Fruit fly (Drosophila melanogaster) whole organism, embryonic: Measurements from ENCODE around the gene CG42445.

Experiments
- Aef1 ChIP-seq: fragments of 200-800 bp; sonication (Bioruptor generic); IDR thresholded peaks from 3 replicates; pipeline ENCODE4 v1.3.6; 2022; ENCODE audit warnings: missing biosample characterization, missing genetic modification characterization
- B-H1 ChIP-seq: fragments of 200-800 bp; sonication (Bioruptor generic); IDR thresholded peaks from 3 replicates; pipeline ENCODE4 v1.3.6; 2022; ENCODE audit warnings: missing biosample characterization, missing genetic modification characterization
- Bgb ChIP-seq: fragments of 200-800 bp; sonication (Bioruptor generic); IDR thresholded peaks from 2 replicates; pipeline ENCODE4 v1.3.6; 2022; ENCODE audit warnings: missing biosample characterization, missing genetic modification characterization; ENCODE audit not compliant: partially characterized antibody
- CG13287 ChIP-seq: fragments of 200-800 bp; sonication (Bioruptor generic); IDR thresholded peaks from 2 replicates; pipeline ENCODE4 v1.3.6; 2022; ENCODE audit warnings: missing biosample characterization, missing genetic modification characterization; ENCODE audit not compliant: partially characterized antibody
- CG13624 ChIP-seq: fragments of 200-800 bp; sonication (Bioruptor generic); optimal IDR thresholded peaks from 2 replicates; lab custom pipeline; 2016; ENCODE audit warnings: missing biosample characterization, missing genetic modification characterization
- CG2120 ChIP-seq: fragments of 200-800 bp; sonication (Bioruptor generic); optimal IDR thresholded peaks from 3 replicates; lab custom pipeline; 2016; ENCODE audit warnings: missing biosample characterization, missing genetic modification characterization
- CG2129 ChIP-seq: fragments of 200-800 bp; sonication (Bioruptor generic); IDR thresholded peaks from 2 replicates; pipeline ENCODE4 v1.3.6; 2022; ENCODE audit warnings: missing biosample characterization, missing genetic modification characterization; ENCODE audit not compliant: partially characterized antibody
- CG2199 ChIP-seq: fragments of 200-800 bp; sonication (Bioruptor generic); IDR thresholded peaks from 3 replicates; pipeline ENCODE4 v1.3.6; 2022; ENCODE audit warnings: missing biosample characterization, missing genetic modification characterization
- CG32532 ChIP-seq: fragments of 200-800 bp; sonication (Bioruptor generic); IDR thresholded peaks from 2 replicates; pipeline ENCODE4 v1.3.6; 2022; ENCODE audit warnings: missing biosample characterization, missing genetic modification characterization
- CG32772 ChIP-seq: fragments of 200-800 bp; sonication (Bioruptor generic); IDR thresholded peaks from 2 replicates; pipeline ENCODE4 v1.3.6; 2022; ENCODE audit warnings: missing biosample characterization, missing genetic modification characterization
- CG4730 ChIP-seq: fragments of 200-800 bp; sonication (Bioruptor generic); IDR thresholded peaks from 2 replicates; pipeline ENCODE4 v1.3.6; 2022; ENCODE audit warnings: missing biosample characterization, missing genetic modification characterization
- CG6683 ChIP-seq: fragments of 200-800 bp; sonication (Bioruptor generic); optimal IDR thresholded peaks from 2 replicates; lab custom pipeline; 2017; ENCODE audit warnings: missing biosample characterization, mild to moderate bottlenecking, missing genetic modification characterization, missing genetic modification reagents
- CG6813 ChIP-seq: fragments of 200-800 bp; sonication (Bioruptor generic); optimal IDR thresholded peaks from 2 replicates; lab custom pipeline; 2017; ENCODE audit warnings: missing biosample characterization, missing genetic modification characterization, mild to moderate bottlenecking, moderate library complexity, missing genetic modification reagents
- CG6854 ChIP-seq: fragments of 200-800 bp; sonication (Bioruptor generic); optimal IDR thresholded peaks from 3 replicates; lab custom pipeline; 2017; ENCODE audit warnings: missing biosample characterization, mild to moderate bottlenecking, missing genetic modification characterization
- CG9609 ChIP-seq: fragments of 200-800 bp; sonication (Bioruptor generic); optimal IDR thresholded peaks from 3 replicates; lab custom pipeline; 2016; ENCODE audit warnings: missing biosample characterization, missing genetic modification characterization
- CG9817 ChIP-seq: fragments of 200-800 bp; sonication (Bioruptor generic); optimal IDR thresholded peaks from 2 replicates; lab custom pipeline; 2018; ENCODE audit warnings: missing biosample characterization, mild to moderate bottlenecking, missing genetic modification characterization, moderate library complexity
- CG9932 ChIP-seq: fragments of 200-800 bp; sonication (Bioruptor generic); IDR thresholded peaks from 2 replicates; pipeline ENCODE4 v1.3.6; 2022; ENCODE audit warnings: missing biosample characterization, missing genetic modification characterization
- Ets97D ChIP-seq: fragments of 200-800 bp; sonication (Bioruptor generic); optimal IDR thresholded peaks from 3 replicates; lab custom pipeline; 2016; ENCODE audit warnings: missing biosample characterization, missing genetic modification characterization
- Fer3 ChIP-seq: fragments of 200-800 bp; sonication (Bioruptor generic); optimal IDR thresholded peaks from 2 replicates; lab custom pipeline; 2018; ENCODE audit warnings: missing biosample characterization, mild to moderate bottlenecking, missing genetic modification characterization, moderate library complexity
- Gsc ChIP-seq: fragments of 200-800 bp; sonication (Bioruptor generic); IDR thresholded peaks from 2 replicates; pipeline ENCODE4 v1.3.6; 2022; ENCODE audit warnings: missing biosample characterization, missing genetic modification characterization
- HLH4C ChIP-seq: fragments of 200-800 bp; sonication (Bioruptor generic); IDR thresholded peaks from 3 replicates; pipeline ENCODE4 v1.3.6; 2022; ENCODE audit warnings: missing biosample characterization, missing genetic modification characterization; ENCODE audit not compliant: partially characterized antibody
- HmgD ChIP-seq: fragments of 200-800 bp; sonication (Bioruptor generic); optimal IDR thresholded peaks from 3 replicates; lab custom pipeline; 2016; ENCODE audit warnings: missing biosample characterization, missing genetic modification characterization
- Hmx ChIP-seq: fragments of 200-800 bp; sonication (Bioruptor generic); optimal IDR thresholded peaks from 2 replicates; lab custom pipeline; 2016; ENCODE audit warnings: missing biosample characterization, missing genetic modification characterization
- Lpt ChIP-seq: fragments of >200 bp; optimal IDR thresholded peaks from 2 replicates; lab custom pipeline; 2018; ENCODE audit warnings: missing biosample characterization, missing genetic modification characterization
- MESR4 ChIP-seq: fragments of 200-800 bp; sonication (Bioruptor generic); optimal IDR thresholded peaks from 2 replicates; lab custom pipeline; 2018; ENCODE audit warnings: missing biosample characterization, mild to moderate bottlenecking, missing genetic modification characterization, moderate library complexity
- NFAT ChIP-seq: fragments of 200-800 bp; sonication (Bioruptor generic); IDR thresholded peaks from 2 replicates; pipeline ENCODE4 v1.3.6; 2022; ENCODE audit warnings: missing biosample characterization, missing genetic modification characterization
- NfI ChIP-seq: fragments of 200-800 bp; sonication (Bioruptor generic); optimal IDR thresholded peaks from 3 replicates; lab custom pipeline; 2018; ENCODE audit warnings: missing biosample characterization, mild to moderate bottlenecking, missing genetic modification characterization, moderate library complexity
- PHDP ChIP-seq: fragments of 200-800 bp; sonication (Bioruptor generic); optimal IDR thresholded peaks from 3 replicates; lab custom pipeline; 2018; ENCODE audit warnings: missing biosample characterization, mild to moderate bottlenecking, missing genetic modification characterization, moderate library complexity
- Ptx1 ChIP-seq: fragments of 200-800 bp; sonication (Bioruptor generic); IDR thresholded peaks from 2 replicates; pipeline ENCODE4 v1.3.6; 2022; ENCODE audit warnings: missing biosample characterization, missing genetic modification characterization
- corto ChIP-seq: fragments of 200-800 bp; sonication (Bioruptor generic); optimal IDR thresholded peaks from 2 replicates; lab custom pipeline; 2016; ENCODE audit warnings: missing biosample characterization, mild to moderate bottlenecking, missing genetic modification characterization, moderate library complexity
- crc ChIP-seq: fragments of 200-800 bp; sonication (Bioruptor generic); optimal IDR thresholded peaks from 2 replicates; lab custom pipeline; 2016; ENCODE audit warnings: missing biosample characterization, missing genetic modification characterization
- dan ChIP-seq: fragments of 200-800 bp; sonication (Bioruptor generic); IDR thresholded peaks from 2 replicates; pipeline ENCODE4 v1.3.6; 2022; ENCODE audit warnings: missing biosample characterization, missing genetic modification characterization
- disco-r ChIP-seq: fragments of 200-800 bp; sonication (Bioruptor generic); optimal IDR thresholded peaks from 2 replicates; lab custom pipeline; 2016; ENCODE audit warnings: missing biosample characterization, missing genetic modification characterization
- fd96Cb ChIP-seq: fragments of 200-800 bp; sonication (Bioruptor generic); optimal IDR thresholded peaks from 2 replicates; lab custom pipeline; 2018; ENCODE audit warnings: missing biosample characterization, mild to moderate bottlenecking, missing genetic modification characterization, moderate library complexity
- fu2 ChIP-seq: fragments of 200-800 bp; sonication (Bioruptor generic); optimal IDR thresholded peaks from 2 replicates; lab custom pipeline; 2016; ENCODE audit warnings: missing biosample characterization, missing genetic modification characterization
- grau ChIP-seq: fragments of 200-800 bp; optimal IDR thresholded peaks from 3 replicates; lab custom pipeline; 2019; ENCODE audit warnings: missing biosample characterization, mild to moderate bottlenecking, missing genetic modification characterization, moderate library complexity
- hbn ChIP-seq: fragments of 200-800 bp; sonication (Bioruptor generic); IDR thresholded peaks from 2 replicates; pipeline ENCODE4 v1.3.6; 2022; ENCODE audit warnings: missing biosample characterization, missing genetic modification characterization; ENCODE audit not compliant: partially characterized antibody
- her ChIP-seq: fragments of 200-800 bp; sonication (Bioruptor generic); optimal IDR thresholded peaks from 2 replicates; lab custom pipeline; 2016; ENCODE audit warnings: missing biosample characterization, missing genetic modification characterization
- kay ChIP-seq: fragments of 200-800 bp; sonication (Bioruptor generic); optimal IDR thresholded peaks from 2 replicates; lab custom pipeline; 2016; ENCODE audit warnings: missing biosample characterization, missing genetic modification characterization
- lola ChIP-seq, 3 experiments: fragments of >200 bp in 2 of 3; fragments of 200-800 bp in 1 of 3; sonication (Bioruptor generic) in 1 of 3; optimal IDR thresholded peaks; 2 replicates each; lab custom pipeline; 2017 to 2019; ENCODE audit warnings: missing biosample characterization in 3 of 3, missing genetic modification characterization in 3 of 3, mild to moderate bottlenecking in 1 of 3, moderate library complexity in 1 of 3
- mld ChIP-seq: fragments of 200-800 bp; sonication (Bioruptor generic); IDR thresholded peaks from 3 replicates; pipeline ENCODE4 v1.3.6; 2022; ENCODE audit warnings: missing biosample characterization, missing genetic modification characterization; ENCODE audit not compliant: partially characterized antibody
- nau ChIP-seq: fragments of 200-800 bp; sonication (Bioruptor generic); optimal IDR thresholded peaks from 3 replicates; lab custom pipeline; 2017; ENCODE audit warnings: missing biosample characterization, mild to moderate bottlenecking, missing genetic modification characterization, missing genetic modification reagents
- odd ChIP-seq: fragments of 200-800 bp; sonication (Bioruptor generic); optimal IDR thresholded peaks from 2 replicates; lab custom pipeline; 2017; ENCODE audit warnings: missing biosample characterization, mild to moderate bottlenecking, missing genetic modification characterization
- pho ChIP-seq: fragments of 200-800 bp; sonication (Bioruptor generic); optimal IDR thresholded peaks from 2 replicates; lab custom pipeline; 2016; ENCODE audit warnings: missing biosample characterization, missing genetic modification characterization
- phol ChIP-seq: fragments of 200-800 bp; sonication (Bioruptor generic); optimal IDR thresholded peaks from 3 replicates; lab custom pipeline; 2018; ENCODE audit warnings: missing biosample characterization, mild to moderate bottlenecking, missing genetic modification characterization, moderate library complexity
- rib ChIP-seq: fragments of 200-800 bp; sonication (Bioruptor generic); IDR thresholded peaks from 2 replicates; pipeline ENCODE4 v1.3.6; 2022; ENCODE audit warnings: missing biosample characterization, missing genetic modification characterization
- sens-2 ChIP-seq: fragments of 200-800 bp; sonication (Bioruptor generic); IDR thresholded peaks from 2 replicates; pipeline ENCODE4 v1.3.6; 2022; ENCODE audit warnings: missing biosample characterization, missing genetic modification characterization
- so ChIP-seq: fragments of 200-800 bp; sonication (Bioruptor generic); IDR thresholded peaks from 3 replicates; pipeline ENCODE4 v1.3.6; 2022; ENCODE audit warnings: missing biosample characterization, missing genetic modification characterization
- zfh2 ChIP-seq: fragments of 200-800 bp; sonication (Bioruptor generic); optimal IDR thresholded peaks from 2 replicates; lab custom pipeline; 2016; ENCODE audit warnings: missing biosample characterization, missing genetic modification characterization

The CG42445 gene

dm6 chr3L:8177795-8178564 lies 19.3 kb upstream of the CG42445 start, which contains the start of gene Nmt (continued):
- TF ChIP-seq B-H1 = peak; percentile 13; the same call in 1 of the 3 replicates
- peak; percentile 25 for TF ChIP-seq zfh2 (GFP tag; lab: Kevin White, UChicago)
- TF ChIP-seq odd (GFP tag; lab: Kevin White, UChicago) = no peak
- TF ChIP-seq lola (GFP tag; optimal IDR thresholded peaks at IDR 0.05; lab: Kevin White, UChicago) = peak in 1 of 3 experiments; percentile 5
- peak; percentile 67 for TF ChIP-seq CG2120 (GFP tag; lab: Kevin White, UChicago)
- TF ChIP-seq NFAT (GFP tag; lab: Robert Waterston, UW) = no peak
- TF ChIP-seq Hmx = no peak
- TF ChIP-seq fu2 (GFP tag; lab: Kevin White, UChicago) = no peak
- peak; percentile 71 for TF ChIP-seq HLH4C (GFP tag; lab: Robert Waterston, UW)
- peak; percentile 64 for TF ChIP-seq CG32532 (GFP tag; lab: Robert Waterston, UW)
- no peak for TF ChIP-seq Gsc (GFP tag; lab: Robert Waterston, UW)
- no peak for TF ChIP-seq corto (GFP tag; lab: Kevin White, UChicago)
- no peak for TF ChIP-seq CG9609 (GFP tag; lab: Kevin White, UChicago)
- no peak for TF ChIP-seq disco-r (GFP tag; lab: Kevin White, UChicago)
- TF ChIP-seq mld (GFP tag; lab: Robert Waterston, UW) = peak; percentile 62; the same call in 1 of the 3 replicates
- TF ChIP-seq Ptx1 (GFP tag; lab: Robert Waterston, UW) = no peak
- TF ChIP-seq Ets97D (GFP tag; lab: Kevin White, UChicago) = peak; percentile 32
- no peak for TF ChIP-seq PHDP (tag; lab: Kevin White, UChicago)
- TF ChIP-seq NfI (GFP tag; lab: Kevin White, UChicago) = no peak
- TF ChIP-seq hbn = peak; percentile 86
- peak; percentile 45 for TF ChIP-seq MESR4 (GFP tag; lab: Kevin White, UChicago)
- peak; percentile 83 for TF ChIP-seq CG13287 (GFP tag; lab: Robert Waterston, UW)
- TF ChIP-seq Lpt = no peak
- TF ChIP-seq HmgD (GFP tag; lab: Kevin White, UChicago) = no peak
- TF ChIP-seq pho (GFP tag; lab: Kevin White, UChicago) = peak; percentile 7
- peak; percentile 91 for TF ChIP-seq grau (tag; lab: Kevin White, UChicago)
- peak; percentile 80 for TF ChIP-seq Bgb (GFP tag; lab: Robert Waterston, UW)
- TF ChIP-seq her (GFP tag; lab: Kevin White, UChicago) = no peak
- no peak for TF ChIP-seq CG6813 (GFP tag; lab: Kevin White, UChicago)
- TF ChIP-seq CG4730 (GFP tag; lab: Robert Waterston, UW) = no peak
- no peak for TF ChIP-seq CG6854
- peak; percentile 2 for TF ChIP-seq CG9817 (tag; lab: Kevin White, UChicago)
- TF ChIP-seq phol (tag; lab: Kevin White, UChicago) = peak; percentile 10
- TF ChIP-seq Fer3 (tag; lab: Kevin White, UChicago) = peak; percentile 39
- TF ChIP-seq nau = no peak
- TF ChIP-seq CG2129 (GFP tag; lab: Robert Waterston, UW) = peak; percentile 59
- TF ChIP-seq CG13624 (GFP tag; lab: Kevin White, UChicago) = no peak
- peak; percentile 55 for TF ChIP-seq Aef1
- no peak for TF ChIP-seq CG6683
- 0 out of 2 replicates have a peak, but pooled peaks have one; percentile 20 for TF ChIP-seq sens-2 (GFP tag; lab: Robert Waterston, UW)
- no peak for TF ChIP-seq rib
- no peak for TF ChIP-seq dan
- no peak for TF ChIP-seq crc (GFP tag; lab: Kevin White, UChicago)
- TF ChIP-seq kay (GFP tag; lab: Kevin White, UChicago) = no peak
- TF ChIP-seq CG9932 (GFP tag; lab: Robert Waterston, UW) = peak; percentile 72
- TF ChIP-seq CG2199 = no peak
- peak; percentile 29 for TF ChIP-seq fd96Cb
- no peak for TF ChIP-seq CG32772 (GFP tag; lab: Robert Waterston, UW)
- no peak for TF ChIP-seq so (GFP tag; lab: Robert Waterston, UW)
